Worm (Caenorhabditis elegans): ENCODE data around the gene R05A10.3.

- TF ChIP-seq pha-2 (tag; optimal IDR thresholded peaks at IDR 0.05) (no peak), lin-11 (tag; optimal IDR thresholded peaks at IDR 0.05) (no peak), hlh-15 (tag; optimal IDR thresholded peaks at IDR 0.05) (no peak)
These were observed 52.3 kb downstream of the R05A10.3 start, which contains the start of gene nkcc-1 for ce11 chrIV:14123956-14124355.

Measured in whole organism, late embryonic.